Fruit fly (Drosophila melanogaster) whole organism, embryonic: ENCODE data around the gene mthl12.
A peak's percentile ranks its signal among the peaks of the same experiment; 100 is the strongest.

ENCODE experiments used
- ATbp ChIP-seq: fragments of 200-800 bp; sonication (Bioruptor generic); optimal IDR thresholded peaks from 2 replicates; lab custom pipeline; 2017; ENCODE audit warnings: missing biosample characterization, mild to moderate bottlenecking, missing genetic modification characterization, missing genetic modification reagents
- Ada2b ChIP-seq: fragments of 200-800 bp; sonication (Bioruptor generic); IDR thresholded peaks from 2 replicates; pipeline ENCODE4 v1.3.6; 2022; ENCODE audit warnings: missing biosample characterization, missing genetic modification characterization
- Atf3 ChIP-seq: fragments of 200-800 bp; sonication (Bioruptor generic); optimal IDR thresholded peaks from 3 replicates; lab custom pipeline; 2016; ENCODE audit warnings: missing biosample characterization, missing genetic modification characterization
- Bgb ChIP-seq: fragments of 200-800 bp; sonication (Bioruptor generic); IDR thresholded peaks from 2 replicates; pipeline ENCODE4 v1.3.6; 2022; ENCODE audit warnings: missing biosample characterization, missing genetic modification characterization; ENCODE audit not compliant: partially characterized antibody
- CG10267 ChIP-seq: fragments of 200-800 bp; sonication (Bioruptor generic); optimal IDR thresholded peaks from 2 replicates; lab custom pipeline; 2018; ENCODE audit warnings: missing biosample characterization, mild to moderate bottlenecking, missing genetic modification characterization, moderate library complexity
- CG10321 ChIP-seq: fragments of 200-800 bp; sonication (Bioruptor generic); IDR thresholded peaks from 2 replicates; pipeline ENCODE4 v1.3.6; 2022; ENCODE audit warnings: missing biosample characterization, missing genetic modification characterization
- CG10654 ChIP-seq: fragments of 200-800 bp; sonication (Bioruptor generic); optimal IDR thresholded peaks from 2 replicates; lab custom pipeline; 2016; ENCODE audit warnings: missing biosample characterization, missing genetic modification characterization
- CG13123 ChIP-seq: fragments of 200-800 bp; sonication (Bioruptor generic); optimal IDR thresholded peaks from 2 replicates; lab custom pipeline; 2016; ENCODE audit warnings: missing biosample characterization, missing genetic modification characterization
- CG14860 ChIP-seq: fragments of 200-800 bp; sonication (Bioruptor generic); IDR thresholded peaks from 3 replicates; pipeline ENCODE4 v1.3.6; 2022; ENCODE audit warnings: missing biosample characterization, missing genetic modification characterization; ENCODE audit not compliant: partially characterized antibody
- CG15269 ChIP-seq: fragments of 200-800 bp; sonication (Bioruptor generic); optimal IDR thresholded peaks from 2 replicates; lab custom pipeline; 2018; ENCODE audit warnings: missing biosample characterization, mild to moderate bottlenecking, missing genetic modification characterization, moderate library complexity
- CG16863 ChIP-seq: fragments of 200-800 bp; sonication (Bioruptor generic); optimal IDR thresholded peaks from 3 replicates; lab custom pipeline; 2016; ENCODE audit warnings: missing biosample characterization, missing genetic modification characterization
- CG1832 ChIP-seq: fragments of 200-800 bp; sonication (Bioruptor generic); optimal IDR thresholded peaks from 2 replicates; lab custom pipeline; 2017; ENCODE audit warnings: missing biosample characterization, mild to moderate bottlenecking, missing genetic modification characterization, inconsistent platforms
- CG18764 ChIP-seq: fragments of 200-800 bp; sonication (Bioruptor generic); optimal IDR thresholded peaks from 3 replicates; lab custom pipeline; 2016; ENCODE audit warnings: missing biosample characterization, missing genetic modification characterization
- CG2678 ChIP-seq: fragments of 200-800 bp; sonication (Bioruptor generic); optimal IDR thresholded peaks from 3 replicates; lab custom pipeline; 2019; ENCODE audit warnings: missing biosample characterization, mild to moderate bottlenecking, missing genetic modification characterization, moderate library complexity
- CG3163 ChIP-seq: fragments of 200-800 bp; sonication (Bioruptor generic); optimal IDR thresholded peaks from 3 replicates; lab custom pipeline; 2016; ENCODE audit warnings: missing biosample characterization, missing genetic modification characterization
- CG3281 ChIP-seq: fragments of 200-800 bp; sonication (Bioruptor generic); optimal IDR thresholded peaks from 3 replicates; lab custom pipeline; 2017; ENCODE audit warnings: missing biosample characterization, mild to moderate bottlenecking, missing genetic modification characterization
- CG43689 ChIP-seq: fragments of 200-800 bp; sonication (Bioruptor generic); IDR thresholded peaks from 2 replicates; pipeline ENCODE4 v1.3.6; 2022; ENCODE audit warnings: missing biosample characterization, missing genetic modification characterization
- CG4854 ChIP-seq: fragments of 200-800 bp; sonication (Bioruptor generic); optimal IDR thresholded peaks from 2 replicates; lab custom pipeline; 2016; ENCODE audit warnings: missing biosample characterization, missing genetic modification characterization, inconsistent platforms
- CG6765 ChIP-seq: fragments of 200-800 bp; sonication (Bioruptor generic); optimal IDR thresholded peaks from 3 replicates; lab custom pipeline; 2017; ENCODE audit warnings: missing biosample characterization, mild to moderate bottlenecking, missing genetic modification characterization
- CG7271 ChIP-seq: fragments of 200-800 bp; sonication (Bioruptor generic); optimal IDR thresholded peaks from 2 replicates; lab custom pipeline; 2018; ENCODE audit warnings: missing biosample characterization, mild to moderate bottlenecking, missing genetic modification characterization, moderate library complexity
- CG7357 ChIP-seq: fragments of 200-800 bp; sonication (Bioruptor generic); IDR thresholded peaks from 3 replicates; pipeline ENCODE4 v1.3.6; 2022; ENCODE audit warnings: missing biosample characterization, missing genetic modification characterization
- CG7839 ChIP-seq: fragments of 200-800 bp; sonication (Bioruptor generic); optimal IDR thresholded peaks from 3 replicates; lab custom pipeline; 2018; ENCODE audit warnings: missing biosample characterization, mild to moderate bottlenecking, missing genetic modification characterization, moderate library complexity
- Dip3 ChIP-seq: fragments of 200-800 bp; sonication (Bioruptor generic); optimal IDR thresholded peaks from 3 replicates; lab custom pipeline; 2016; ENCODE audit warnings: missing biosample characterization, missing genetic modification characterization
- E2f2 ChIP-seq: fragments of 200-800 bp; sonication (Bioruptor generic); IDR thresholded peaks from 2 replicates; pipeline ENCODE4 v1.3.6; 2022; ENCODE audit warnings: missing biosample characterization, missing genetic modification characterization
- HLH3B ChIP-seq: fragments of 200-800 bp; sonication (Bioruptor generic); IDR thresholded peaks from 2 replicates; pipeline ENCODE4 v1.3.6; 2022; ENCODE audit warnings: missing biosample characterization, missing genetic modification characterization
- HmgZ ChIP-seq: fragments of 200-800 bp; sonication (Bioruptor generic); optimal IDR thresholded peaks from 2 replicates; lab custom pipeline; 2018; ENCODE audit warnings: missing biosample characterization, mild to moderate bottlenecking, missing genetic modification characterization
- MESR4 ChIP-seq: fragments of 200-800 bp; sonication (Bioruptor generic); optimal IDR thresholded peaks from 2 replicates; lab custom pipeline; 2018; ENCODE audit warnings: missing biosample characterization, mild to moderate bottlenecking, missing genetic modification characterization, moderate library complexity
- Mes4 ChIP-seq: fragments of 200-800 bp; sonication (Bioruptor generic); optimal IDR thresholded peaks from 2 replicates; lab custom pipeline; 2016; ENCODE audit warnings: missing biosample characterization, missing genetic modification characterization
- NFAT ChIP-seq: fragments of 200-800 bp; sonication (Bioruptor generic); IDR thresholded peaks from 2 replicates; pipeline ENCODE4 v1.3.6; 2022; ENCODE audit warnings: missing biosample characterization, missing genetic modification characterization
- Nf-YA ChIP-seq: fragments of 200-800 bp; sonication (Bioruptor generic); IDR thresholded peaks from 2 replicates; pipeline ENCODE4 v1.3.6; 2022; ENCODE audit warnings: missing biosample characterization, missing genetic modification characterization
- Sry-β ChIP-seq: fragments of 200-800 bp; sonication (Bioruptor generic); optimal IDR thresholded peaks from 2 replicates; lab custom pipeline; 2018; ENCODE audit warnings: missing biosample characterization, mild to moderate bottlenecking, missing genetic modification characterization, moderate library complexity
- ara ChIP-seq: fragments of 200-800 bp; sonication (Bioruptor generic); IDR thresholded peaks from 2 replicates; pipeline ENCODE4 v1.3.6; 2022; ENCODE audit warnings: missing biosample characterization, missing genetic modification characterization
- cg ChIP-seq: fragments of 200-800 bp; sonication (Bioruptor generic); optimal IDR thresholded peaks from 3 replicates; lab custom pipeline; 2019; ENCODE audit warnings: missing biosample characterization, mild to moderate bottlenecking, missing genetic modification characterization, moderate library complexity
- crc ChIP-seq: fragments of 200-800 bp; sonication (Bioruptor generic); optimal IDR thresholded peaks from 2 replicates; lab custom pipeline; 2016; ENCODE audit warnings: missing biosample characterization, missing genetic modification characterization
- dati ChIP-seq: fragments of 200-800 bp; sonication (Bioruptor generic); IDR thresholded peaks from 2 replicates; pipeline ENCODE4 v1.3.6; 2022; ENCODE audit warnings: missing biosample characterization, missing genetic modification characterization
- dmrt11E ChIP-seq: fragments of 200-800 bp; sonication (Bioruptor generic); optimal IDR thresholded peaks from 3 replicates; lab custom pipeline; 2018; ENCODE audit warnings: missing biosample characterization, mild to moderate bottlenecking, missing genetic modification characterization, moderate library complexity
- exex ChIP-seq: fragments of 200-800 bp; sonication (Bioruptor generic); optimal IDR thresholded peaks from 4 replicates; lab custom pipeline; 2018; ENCODE audit warnings: missing biosample characterization, mild to moderate bottlenecking, missing genetic modification characterization, moderate library complexity
- gem ChIP-seq: fragments of 200-800 bp; sonication (Bioruptor generic); optimal IDR thresholded peaks from 2 replicates; lab custom pipeline; 2019; ENCODE audit warnings: missing biosample characterization, mild to moderate bottlenecking, missing genetic modification characterization, moderate library complexity
- gt ChIP-seq: fragments of 200-800 bp; sonication (Bioruptor generic); IDR thresholded peaks from 2 replicates; pipeline ENCODE4 v1.3.6; 2022; ENCODE audit warnings: missing biosample characterization, missing genetic modification characterization
- hkb ChIP-seq, 2 experiments: fragments of 200-800 bp in 1 of 2; fragments of >200 bp in 1 of 2; sonication (Bioruptor generic) in 1 of 2; IDR thresholded peaks in 1 of 2; optimal IDR thresholded peaks in 1 of 2; 2 replicates each; pipeline versions ENCODE4 v1.3.6 to Lab custom; 2017 to 2022; ENCODE audit warnings: missing biosample characterization in 1 of 2, missing genetic modification characterization in 1 of 2
- kni ChIP-seq: fragments of 200-800 bp; sonication (Bioruptor generic); optimal IDR thresholded peaks from 3 replicates; lab custom pipeline; 2017; ENCODE audit warnings: mild to moderate bottlenecking, missing biosample characterization, missing genetic modification reagents, missing genetic modification characterization
- pfk ChIP-seq: fragments of 200-800 bp; sonication (Bioruptor generic); optimal IDR thresholded peaks from 2 replicates; lab custom pipeline; 2018; ENCODE audit warnings: missing biosample characterization, mild to moderate bottlenecking, missing genetic modification characterization, moderate library complexity
- pita ChIP-seq: fragments of 200-800 bp; sonication (Bioruptor generic); optimal IDR thresholded peaks from 2 replicates; lab custom pipeline; 2017; ENCODE audit warnings: missing biosample characterization, mild to moderate bottlenecking, missing genetic modification characterization
- prd ChIP-seq, 3 experiments: fragments of >200 bp in 2 of 3; fragments of 200-800 bp in 1 of 3; sonication (Bioruptor generic) in 1 of 3; optimal IDR thresholded peaks in 2 of 3; IDR thresholded peaks in 1 of 3; 2 replicates in 2 of 3; 3 replicates in 1 of 3; pipeline versions ENCODE4 v1.3.6 to Lab custom; 2017 to 2022; ENCODE audit warnings: missing biosample characterization in 1 of 3, missing genetic modification characterization in 1 of 3
- sens ChIP-seq: fragments of 200-800 bp; sonication (Bioruptor generic); peaks from one replicate; lab custom pipeline; 2016; ENCODE audit warnings: missing biosample characterization, missing genetic modification characterization
- trh ChIP-seq: fragments of 200-800 bp; sonication (Bioruptor generic); optimal IDR thresholded peaks from 2 replicates; lab custom pipeline; 2016; ENCODE audit warnings: missing biosample characterization, missing genetic modification characterization
- tx ChIP-seq: fragments of 200-800 bp; sonication (Bioruptor generic); optimal IDR thresholded peaks from 2 replicates; lab custom pipeline; 2016; ENCODE audit warnings: missing biosample characterization, missing genetic modification characterization
- vvl ChIP-seq: fragments of 200-800 bp; sonication (Bioruptor generic); IDR thresholded peaks from 2 replicates; pipeline ENCODE4 v1.3.6; 2022; ENCODE audit warnings: missing biosample characterization, missing genetic modification characterization
- zen2 ChIP-seq: fragments of 200-800 bp; sonication (Bioruptor generic); IDR thresholded peaks from 3 replicates; pipeline ENCODE4 v1.3.6; 2022; ENCODE audit warnings: missing biosample characterization, missing genetic modification characterization; ENCODE audit not compliant: partially characterized antibody
- zfh2 ChIP-seq: fragments of 200-800 bp; sonication (Bioruptor generic); optimal IDR thresholded peaks from 2 replicates; lab custom pipeline; 2016; ENCODE audit warnings: missing biosample characterization, missing genetic modification characterization

mthl12 gene

dm6 chr3R:13305318-13305899 lies 48.1 kb upstream of the mthl12 start (continued):
- TF ChIP-seq pfk (no peak), CG4854 (no peak), CG43689 (GFP tag; lab: Robert Waterston, UW) (no peak), zfh2 (GFP tag; lab: Kevin White, UChicago) (no peak), CG13123 (GFP tag; lab: Kevin White, UChicago) (no peak), CG7271 (tag; lab: Kevin White, UChicago) (no peak), E2f2 (no peak), dmrt11E (tag; lab: Kevin White, UChicago) (peak; percentile 79), prd (optimal IDR thresholded peaks at IDR 0.05; lab: Kevin White, UChicago) (no peak), prd (GFP tag; IDR thresholded peaks at IDR 0.05; lab: Robert Waterston, UW) (peak; percentile 18; the same call in 1 of the 3 replicates), CG6765 (GFP tag; lab: Kevin White, UChicago) (no peak), exex (tag; lab: Kevin White, UChicago) (no peak), CG7357 (no peak), Atf3 (GFP tag; lab: Kevin White, UChicago) (no peak), Nf-YA (GFP tag; lab: Robert Waterston, UW) (no peak), hkb (optimal IDR thresholded peaks at IDR 0.05; lab: Kevin White, UChicago) (no peak), hkb (GFP tag; IDR thresholded peaks at IDR 0.05; lab: Robert Waterston, UW) (0 out of 2 replicates have a peak, but pooled peaks have one; percentile 8), CG15269 (tag; lab: Kevin White, UChicago) (peak; percentile 19), crc (GFP tag; lab: Kevin White, UChicago) (no peak), CG10267 (tag; lab: Kevin White, UChicago) (peak; percentile 65), ATbp (peak; percentile 28), Mes4 (GFP tag; lab: Kevin White, UChicago) (no peak), CG18764 (GFP tag; lab: Kevin White, UChicago) (no peak), kni (GFP tag; lab: Kevin White, UChicago) (no peak), sens (peak; percentile 83), CG3281 (GFP tag; lab: Kevin White, UChicago) (no peak), ara (GFP tag; lab: Robert Waterston, UW) (no peak), CG10654 (GFP tag; lab: Kevin White, UChicago) (peak; percentile 10), Sry-β (GFP tag; lab: Kevin White, UChicago) (peak; percentile 21), trh (no peak), gem (tag; lab: Kevin White, UChicago) (peak; percentile 82), gt (GFP tag; lab: Robert Waterston, UW) (no peak), tx (GFP tag; lab: Kevin White, UChicago) (no peak), pita (GFP tag; lab: Kevin White, UChicago) (no peak), Bgb (GFP tag; lab: Robert Waterston, UW) (no peak), CG2678 (tag; lab: Kevin White, UChicago) (peak; percentile 72), HLH3B (GFP tag; lab: Robert Waterston, UW) (no peak), dati (GFP tag; lab: Robert Waterston, UW) (no peak), vvl (GFP tag; lab: Robert Waterston, UW) (0 out of 2 replicates have a peak, but pooled peaks have one; percentile 26), CG14860 (GFP tag; lab: Robert Waterston, UW) (no peak), CG1832 (GFP tag; lab: Kevin White, UChicago) (no peak), CG3163 (no peak), Ada2b (GFP tag; lab: Robert Waterston, UW) (no peak), Dip3 (GFP tag; lab: Kevin White, UChicago) (no peak), cg (GFP tag; lab: Kevin White, UChicago) (no peak), CG16863 (GFP tag; lab: Kevin White, UChicago) (no peak), CG10321 (no peak), HmgZ (no peak), CG7839 (tag; lab: Kevin White, UChicago) (peak; percentile 64), zen2 (no peak), MESR4 (GFP tag; lab: Kevin White, UChicago) (no peak), NFAT (GFP tag; lab: Robert Waterston, UW) (no peak)
